Worm (Caenorhabditis elegans): ENCODE results near the gene ntl-4.

Gene ntl-4

DNA sequence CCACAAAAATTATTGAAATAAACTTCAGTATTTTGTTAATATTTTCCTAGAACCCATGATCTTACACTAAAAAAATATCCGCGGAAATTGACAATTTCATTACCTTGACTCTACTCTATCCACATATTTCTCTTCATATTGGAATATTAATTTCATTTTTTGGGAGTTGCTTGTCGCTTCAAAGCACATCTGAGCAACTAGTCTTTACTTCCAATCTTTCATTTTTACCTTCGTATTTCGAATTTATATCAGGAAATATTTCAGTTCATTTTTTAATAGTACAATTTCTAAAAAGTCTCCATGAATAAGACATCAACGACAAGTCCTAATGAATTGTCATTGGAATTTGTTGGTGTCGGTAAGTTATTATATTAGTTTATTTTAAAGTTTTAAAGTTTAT is 31.4 kb upstream of the ntl-4 start, which contains the start of gene srt-73:
Gene srt-73, plus strand, starts transcription at position 301 of the 400 bp plus-strand sequence.
- no peak for TF ChIP-seq elt-2 (tag; optimal IDR thresholded peaks at IDR 0.05)
- no peak for TF ChIP-seq ceh-82 (tag; optimal IDR thresholded peaks at IDR 0.05)
- no peak for TF ChIP-seq jun-1 (tag; optimal IDR thresholded peaks at IDR 0.05)
- TF ChIP-seq ZK546.5 (tag; optimal IDR thresholded peaks at IDR 0.05) = no peak
- no peak for TF ChIP-seq fkh-2 (tag; optimal IDR thresholded peaks at IDR 0.05)
- no peak for TF ChIP-seq lin-15B (tag; optimal IDR thresholded peaks at IDR 0.05)
- TF ChIP-seq ceh-28 (tag; optimal IDR thresholded peaks at IDR 0.05) = no peak
- no peak for TF ChIP-seq nfya-1 (tag; optimal IDR thresholded peaks at IDR 0.05; ENCODE audit: insufficient read depth)
- TF ChIP-seq lin-39 (tag; optimal IDR thresholded peaks at IDR 0.05) = no peak
- no peak for TF ChIP-seq nhr-28 (tag; optimal IDR thresholded peaks at IDR 0.05)

DNA sequence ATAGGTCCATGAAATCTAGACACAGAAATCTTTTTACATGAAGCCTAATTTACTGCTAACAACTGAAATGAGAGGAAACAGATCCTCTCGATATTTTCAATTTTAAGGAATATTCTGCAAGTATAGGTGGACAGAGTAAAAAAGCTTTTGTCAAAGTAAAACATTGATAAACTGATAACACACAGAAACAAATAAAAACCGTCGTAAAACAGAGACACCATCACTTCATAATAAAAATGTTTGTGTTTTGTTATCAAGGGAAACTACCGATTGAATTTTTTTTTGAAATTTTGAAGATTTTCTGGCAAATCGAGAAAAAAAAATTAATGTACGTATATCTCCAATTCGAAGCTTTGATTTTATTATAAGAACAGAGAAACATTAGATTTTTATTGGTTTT is 29.2 kb upstream of the ntl-4 start:
- TF ChIP-seq tbx-2 (tag; optimal IDR thresholded peaks at IDR 0.05) (no peak), elt-2 (tag; optimal IDR thresholded peaks at IDR 0.05) (peak; percentile 55), pha-4 (tag; optimal IDR thresholded peaks at IDR 0.05) (peak; percentile 4)

DNA sequence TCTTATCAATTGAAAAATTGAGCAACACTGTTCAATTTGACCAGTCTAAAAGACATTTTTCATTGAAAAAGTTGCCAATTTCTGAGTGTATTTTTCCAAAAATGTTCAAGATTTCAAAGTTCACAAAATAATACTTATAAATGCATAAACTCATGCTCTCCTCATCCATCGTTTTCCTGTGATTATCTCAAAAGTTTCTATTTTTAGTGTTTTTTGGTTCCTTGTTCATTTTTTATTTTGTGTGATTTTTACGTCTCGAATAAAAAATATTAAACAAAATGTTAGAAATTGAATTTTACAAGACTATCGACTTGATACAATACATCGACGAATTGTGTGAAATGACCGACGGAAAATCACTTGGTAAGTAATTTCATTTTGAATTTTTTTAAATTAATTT is 28.6 kb upstream of the ntl-4 start, which contains the start of gene atic-1:
Gene atic-1, plus strand, starts transcription at position 301 of the 400 bp plus-strand sequence.
- TF ChIP-seq unc-62 (GFP tag; optimal IDR thresholded peaks at IDR 0.05) (no peak), nhr-25 (tag; optimal IDR thresholded peaks at IDR 0.05) (no peak)

DNA sequence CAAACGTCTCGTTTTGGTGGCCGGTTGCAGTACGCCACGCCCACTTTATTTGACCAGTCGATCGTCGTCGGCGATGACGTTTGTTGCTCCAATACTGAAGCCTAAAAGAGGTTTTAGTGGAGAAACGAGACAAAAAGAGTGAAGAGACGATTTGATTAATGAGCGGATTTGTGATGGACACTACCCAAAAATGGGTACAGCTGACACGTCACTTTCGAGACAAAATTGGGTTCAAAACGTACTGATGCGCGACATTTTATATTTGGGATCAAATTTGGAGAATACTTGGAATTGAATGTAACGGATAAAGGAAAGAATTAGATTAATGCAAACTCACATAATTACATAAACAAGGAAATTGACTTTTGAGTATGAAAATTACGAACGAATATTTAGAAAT is 12.9 kb upstream of the ntl-4 start, which contains the start of gene ilys-4:
Gene ilys-4, minus strand, starts transcription at position 101 of the 400 bp plus-strand sequence.
- TF ChIP-seq nhr-11 (tag; optimal IDR thresholded peaks at IDR 0.05) (no peak), unc-39 (tag; optimal IDR thresholded peaks at IDR 0.05) (no peak), eor-1 (tag; optimal IDR thresholded peaks at IDR 0.05) (no peak), nfya-1 (tag; optimal IDR thresholded peaks at IDR 0.05; ENCODE audit: insufficient read depth) (no peak), lin-39 (tag; optimal IDR thresholded peaks at IDR 0.05) (peak; percentile 62)

DNA sequence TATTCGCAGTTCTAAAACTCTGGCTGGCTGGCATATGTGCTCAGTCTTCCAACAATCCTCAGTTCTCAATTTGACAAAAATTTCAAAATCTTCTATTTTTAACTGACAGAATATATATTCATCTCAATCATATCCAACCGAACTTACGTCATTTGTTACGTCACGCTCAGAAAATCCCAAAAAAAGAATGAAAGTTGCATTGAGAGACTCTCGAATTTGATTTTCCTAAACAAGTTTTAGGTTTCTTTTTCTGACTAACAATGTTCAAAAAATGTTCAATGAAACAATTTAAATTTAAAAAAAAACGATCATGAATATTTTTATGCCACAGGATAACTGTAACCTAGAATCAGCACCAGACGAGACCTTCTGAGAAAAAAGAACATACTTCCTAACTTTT is 12.4 kb upstream of the ntl-4 start:
- peak; percentile 74 for TF ChIP-seq fkh-10 (GFP tag; optimal IDR thresholded peaks at IDR 0.05)
- TF ChIP-seq mml-1 (tag; optimal IDR thresholded peaks at IDR 0.05) = no peak

DNA sequence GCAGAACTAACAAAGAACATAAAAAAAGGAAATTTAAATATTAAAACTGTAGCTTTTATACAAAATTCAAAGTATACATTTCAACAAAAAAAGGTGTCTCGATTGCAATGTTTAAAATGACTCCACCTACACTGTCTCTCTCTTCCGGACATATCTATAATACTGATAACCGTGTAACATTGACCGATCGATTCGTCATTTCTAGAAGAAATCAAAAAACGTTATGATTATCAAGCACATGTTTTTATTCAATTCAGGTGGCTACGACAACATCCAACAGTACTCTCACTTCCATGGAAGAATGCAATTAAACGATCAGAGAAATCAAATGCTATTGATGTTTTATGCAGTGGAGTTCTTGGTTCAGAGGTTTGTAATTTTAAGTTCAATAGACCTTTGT is 11.9 kb upstream of the ntl-4 start:
- TF ChIP-seq ceh-9 (tag; optimal IDR thresholded peaks at IDR 0.05) (no peak), pha-4 (tag; optimal IDR thresholded peaks at IDR 0.05) (peak; percentile 42), egl-27 (tag; optimal IDR thresholded peaks at IDR 0.05) (no peak), elt-2 (tag; optimal IDR thresholded peaks at IDR 0.05) (peak; percentile 79), pqm-1 (tag; optimal IDR thresholded peaks at IDR 0.05) (peak; percentile 75)

DNA sequence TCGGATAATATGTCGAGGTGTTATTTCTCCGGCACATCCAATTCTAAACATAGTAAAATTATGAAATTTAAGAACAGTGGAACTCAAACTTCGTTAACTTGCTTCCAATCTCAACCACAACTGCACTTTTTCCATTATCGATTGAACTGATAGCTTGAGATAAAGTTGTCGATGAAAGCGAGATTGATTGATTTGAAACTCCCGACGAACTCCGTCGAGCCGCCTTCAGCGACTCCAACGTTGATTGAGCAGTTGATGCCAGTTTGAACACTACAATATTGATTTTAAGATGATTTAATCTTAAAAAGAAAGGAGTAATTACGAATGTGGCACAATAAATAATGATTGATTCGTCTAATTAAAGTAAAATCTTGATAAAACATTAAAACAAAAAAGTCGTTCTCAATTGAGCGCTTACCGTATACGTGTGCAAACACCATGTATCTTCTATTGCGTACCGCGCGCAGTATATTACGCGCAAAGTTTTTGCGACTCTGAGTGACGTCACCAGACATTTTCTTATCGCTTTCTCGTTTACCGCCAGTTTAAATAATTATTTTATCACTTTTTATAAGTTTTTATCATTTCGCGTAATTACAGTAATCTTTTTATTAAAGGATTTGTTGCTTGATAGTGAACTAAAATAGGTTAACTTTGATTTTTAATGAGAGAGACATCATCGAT is 8.0 kb upstream of the ntl-4 start, which contains the start of gene arp-11:
Gene arp-11, minus strand, starts transcription at position 51 of the 684 bp plus-strand sequence.
- TF ChIP-seq ceh-16 (tag; optimal IDR thresholded peaks at IDR 0.05) (no peak), nhr-28 (tag; optimal IDR thresholded peaks at IDR 0.05) (no peak), eor-1 (tag; optimal IDR thresholded peaks at IDR 0.05) (no peak), ceh-9 (tag; optimal IDR thresholded peaks at IDR 0.05) (no peak), nhr-11 (tag; optimal IDR thresholded peaks at IDR 0.05) (no peak), nhr-76 (tag; optimal IDR thresholded peaks at IDR 0.05) (no peak), lin-39 (tag; optimal IDR thresholded peaks at IDR 0.05) (peak; percentile 15), ZK546.5 (tag; optimal IDR thresholded peaks at IDR 0.05) (no peak), mml-1 (tag; optimal IDR thresholded peaks at IDR 0.05) (no peak), ceh-28 (tag; optimal IDR thresholded peaks at IDR 0.05) (no peak), jun-1 (tag; optimal IDR thresholded peaks at IDR 0.05) (peak; percentile 69), R02D3.7 (tag; optimal IDR thresholded peaks at IDR 0.05) (no peak), fos-1 (tag; optimal IDR thresholded peaks at IDR 0.05) (no peak), unc-62 (GFP tag; optimal IDR thresholded peaks at IDR 0.05) (no peak), pqm-1 (tag; optimal IDR thresholded peaks at IDR 0.05) (peak; percentile 84), mdl-1 (tag; optimal IDR thresholded peaks at IDR 0.05) (no peak), ztf-4 (tag; optimal IDR thresholded peaks at IDR 0.05) (no peak), unc-39 (tag; optimal IDR thresholded peaks at IDR 0.05) (no peak), nhr-43 (tag; optimal IDR thresholded peaks at IDR 0.05; ENCODE audit: poor library complexity, severe bottlenecking) (peak; percentile 11), ama-1 (optimal IDR thresholded peaks at IDR 0.05) (no peak), ztf-11 (tag; optimal IDR thresholded peaks at IDR 0.05) (no peak), skn-1 (tag; optimal IDR thresholded peaks at IDR 0.05) (no peak), sea-2 (GFP tag; optimal IDR thresholded peaks at IDR 0.05) (no peak), hmg-11 (tag; optimal IDR thresholded peaks at IDR 0.05) (peak; percentile 49), lsy-12 (tag; optimal IDR thresholded peaks at IDR 0.05) (peak; percentile 54), elt-3 (tag; optimal IDR thresholded peaks at IDR 0.05) (no peak), nfya-1 (tag; optimal IDR thresholded peaks at IDR 0.05; ENCODE audit: insufficient read depth) (peak; percentile 90), nhr-12 (tag; optimal IDR thresholded peaks at IDR 0.05) (no peak), zag-1 (tag; optimal IDR thresholded peaks at IDR 0.05) (no peak), fkh-2 (tag; optimal IDR thresholded peaks at IDR 0.05) (no peak), tbx-2 (tag; optimal IDR thresholded peaks at IDR 0.05) (no peak)

Measured in whole organism, L3 larva.